Worm (Caenorhabditis elegans) whole organism, young adult: ENCODE data around the gene T02H6.5.

Experiments
- K11D2.4 ChIP-seq: fragments of 200-800 bp; sonication (Bioruptor generic); IDR thresholded peaks from 2 replicates; pipeline ENCODE4 v1.3.6; 2022; ENCODE audit warnings: missing genetic modification reagents, missing genetic modification characterization, missing compliant biosample characterization
- T26A5.8 ChIP-seq: sonication (generic microtip); optimal IDR thresholded peaks from 2 replicates; lab custom pipeline; 2016; ENCODE audit warnings: missing genetic modification characterization, missing compliant biosample characterization
- hlh-26 ChIP-seq: fragments of 200-800 bp; sonication (Bioruptor generic); conservative IDR thresholded peaks from 2 replicates; pipeline ENCODE4 v1.3.6; 2022; ENCODE audit warnings: missing genetic modification reagents, missing genetic modification characterization, missing compliant biosample characterization
- nfyb-1 ChIP-seq: fragments of 200-800 bp; sonication (Bioruptor generic); IDR thresholded peaks from 2 replicates; pipeline ENCODE4 v1.3.6; 2022; ENCODE audit warnings: missing genetic modification reagents, missing genetic modification characterization, missing compliant biosample characterization
- sea-2 ChIP-seq: fragments of 200-800 bp; sonication (Bioruptor generic); IDR thresholded peaks from 2 replicates; pipeline ENCODE4 v1.3.6; 2022; ENCODE audit warnings: missing genetic modification characterization, missing compliant biosample characterization
- zfh-2 ChIP-seq: fragments of 200-800 bp; sonication (Bioruptor generic); conservative IDR thresholded peaks from 2 replicates; pipeline ENCODE4 v1.3.6; 2022; ENCODE audit warnings: missing genetic modification reagents, missing genetic modification characterization, missing compliant biosample characterization
- ztf-26 ChIP-seq: sonication (generic microtip); optimal IDR thresholded peaks from 2 replicates; lab custom pipeline; 2017; ENCODE audit warnings: missing genetic modification characterization, missing compliant biosample characterization

DNA sequence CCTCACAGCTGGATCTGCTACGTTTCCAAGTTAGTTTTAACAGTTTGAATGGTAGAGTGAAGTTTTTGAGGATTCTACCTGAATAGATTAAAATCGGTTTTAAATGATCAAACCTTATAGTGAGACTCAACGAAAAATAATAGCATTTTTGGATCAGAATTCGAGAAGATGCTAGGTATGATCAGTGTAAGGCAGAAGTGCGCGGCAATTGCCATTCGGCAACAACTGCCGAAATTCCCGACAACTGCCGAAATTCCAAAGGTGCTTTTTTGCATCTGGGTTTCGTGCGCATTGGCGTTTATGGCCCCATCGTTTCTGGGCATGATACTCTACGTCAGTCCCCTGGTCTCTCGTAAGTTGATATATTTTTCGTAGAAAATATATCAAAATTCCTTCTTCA is 1.4 kb upstream of the T02H6.5 start, which contains the start of gene T02H6.6:
- no peak for TF ChIP-seq K11D2.4 (GFP tag; lab: Robert Waterston, UW)
- TF ChIP-seq sea-2 (GFP tag; lab: Robert Waterston, UW), result no peak
- TF ChIP-seq T26A5.8 (tag; lab: Kevin White, UChicago), result no peak
- no peak for TF ChIP-seq ztf-26
- no peak for TF ChIP-seq nfyb-1 (GFP tag; lab: Robert Waterston, UW)
- TF ChIP-seq hlh-26 (GFP tag; lab: Robert Waterston, UW), result no peak
- no peak for TF ChIP-seq zfh-2 (GFP tag; lab: Robert Waterston, UW)
